Fruit fly (Drosophila melanogaster) whole organism, embryonic: Measurements from ENCODE around the gene CG13622.

Source experiments
- ATbp ChIP-seq: fragments of 200-800 bp; sonication (Bioruptor generic); optimal IDR thresholded peaks from 2 replicates; lab custom pipeline; 2017; ENCODE audit warnings: missing biosample characterization, mild to moderate bottlenecking, missing genetic modification characterization, missing genetic modification reagents
- Ada2b ChIP-seq: fragments of 200-800 bp; sonication (Bioruptor generic); IDR thresholded peaks from 2 replicates; pipeline ENCODE4 v1.3.6; 2022; ENCODE audit warnings: missing biosample characterization, missing genetic modification characterization
- BEAF-32 ChIP-seq: fragments of 200-800 bp; sonication (Bioruptor generic); optimal IDR thresholded peaks from 3 replicates; lab custom pipeline; 2017; ENCODE audit warnings: missing biosample characterization, missing genetic modification characterization, mild to moderate bottlenecking, moderate library complexity, missing genetic modification reagents
- CG10147 ChIP-seq: fragments of 200-800 bp; sonication (Bioruptor generic); optimal IDR thresholded peaks from 2 replicates; lab custom pipeline; 2019; ENCODE audit warnings: missing biosample characterization, mild to moderate bottlenecking, missing genetic modification characterization, moderate library complexity
- CG10209 ChIP-seq: fragments of 200-800 bp; sonication (Bioruptor generic); optimal IDR thresholded peaks from 3 replicates; lab custom pipeline; 2017; ENCODE audit warnings: missing biosample characterization, mild to moderate bottlenecking, missing genetic modification characterization, missing genetic modification reagents
- CG11093 ChIP-seq: fragments of 200-800 bp; sonication (Bioruptor generic); IDR thresholded peaks from 3 replicates; pipeline ENCODE4 v1.3.6; 2022; ENCODE audit warnings: missing biosample characterization, missing genetic modification characterization
- CG13775 ChIP-seq: fragments of 200-800 bp; sonication (Bioruptor generic); optimal IDR thresholded peaks from 3 replicates; lab custom pipeline; 2017; ENCODE audit warnings: missing biosample characterization, mild to moderate bottlenecking, missing genetic modification characterization
- CG15601 ChIP-seq: fragments of 200-800 bp; sonication (Bioruptor generic); optimal IDR thresholded peaks from 3 replicates; lab custom pipeline; 2019; ENCODE audit warnings: missing biosample characterization, mild to moderate bottlenecking, missing genetic modification characterization, moderate library complexity
- CG17385 ChIP-seq: fragments of 200-800 bp; sonication (Bioruptor generic); optimal IDR thresholded peaks from 3 replicates; lab custom pipeline; 2018; ENCODE audit warnings: missing biosample characterization, mild to moderate bottlenecking, missing genetic modification characterization
- CG2120 ChIP-seq: fragments of 200-800 bp; sonication (Bioruptor generic); optimal IDR thresholded peaks from 3 replicates; lab custom pipeline; 2016; ENCODE audit warnings: missing biosample characterization, missing genetic modification characterization
- CG30020 ChIP-seq: fragments of 200-800 bp; optimal IDR thresholded peaks from 2 replicates; lab custom pipeline; 2019; ENCODE audit warnings: missing biosample characterization, mild to moderate bottlenecking, missing genetic modification characterization, moderate library complexity
- CG4730 ChIP-seq: fragments of 200-800 bp; sonication (Bioruptor generic); IDR thresholded peaks from 2 replicates; pipeline ENCODE4 v1.3.6; 2022; ENCODE audit warnings: missing biosample characterization, missing genetic modification characterization
- CG6272 ChIP-seq: fragments of 200-800 bp; sonication (Bioruptor generic); IDR thresholded peaks from 2 replicates; pipeline ENCODE4 v1.3.6; 2022; ENCODE audit warnings: missing biosample characterization, missing genetic modification characterization
- CG7372 ChIP-seq: fragments of 200-800 bp; sonication (Bioruptor generic); IDR thresholded peaks from 2 replicates; pipeline ENCODE4 v1.3.6; 2022; ENCODE audit warnings: missing biosample characterization, missing genetic modification characterization
- CG8388 ChIP-seq: fragments of 200-800 bp; sonication (Bioruptor generic); optimal IDR thresholded peaks from 2 replicates; lab custom pipeline; 2019; ENCODE audit warnings: missing biosample characterization, mild to moderate bottlenecking, missing genetic modification characterization, moderate library complexity
- CG8478 ChIP-seq: fragments of >200 bp; optimal IDR thresholded peaks from 2 replicates; lab custom pipeline; 2018
- CTCF ChIP-seq: fragments of 200-800 bp; sonication (Bioruptor generic); optimal IDR thresholded peaks from 2 replicates; lab custom pipeline; 2017; ENCODE audit warnings: missing biosample characterization, mild to moderate bottlenecking, missing genetic modification characterization, moderate library complexity
- Drgx ChIP-seq: fragments of 200-800 bp; sonication (Bioruptor generic); IDR thresholded peaks from 2 replicates; pipeline ENCODE4 v1.3.6; 2022; ENCODE audit warnings: missing biosample characterization, missing genetic modification characterization
- Ets65A ChIP-seq: fragments of 200-800 bp; sonication (Bioruptor generic); peaks from one replicate; lab custom pipeline; 2016; ENCODE audit warnings: missing biosample characterization, missing genetic modification characterization
- Ets97D ChIP-seq: fragments of 200-800 bp; sonication (Bioruptor generic); optimal IDR thresholded peaks from 3 replicates; lab custom pipeline; 2016; ENCODE audit warnings: missing biosample characterization, missing genetic modification characterization
- Fer2 ChIP-seq: fragments of 200-800 bp; sonication (Bioruptor generic); optimal IDR thresholded peaks from 2 replicates; lab custom pipeline; 2018; ENCODE audit warnings: missing biosample characterization, mild to moderate bottlenecking, missing genetic modification characterization, moderate library complexity
- Gug ChIP-seq: fragments of 200-800 bp; sonication (Bioruptor generic); IDR thresholded peaks from 4 replicates; pipeline ENCODE4 v1.3.6; 2022; ENCODE audit warnings: missing biosample characterization, missing genetic modification characterization
- HmgZ ChIP-seq: fragments of 200-800 bp; sonication (Bioruptor generic); optimal IDR thresholded peaks from 2 replicates; lab custom pipeline; 2018; ENCODE audit warnings: missing biosample characterization, mild to moderate bottlenecking, missing genetic modification characterization
- Hmr ChIP-seq: fragments of 200-800 bp; sonication (Bioruptor generic); optimal IDR thresholded peaks from 3 replicates; lab custom pipeline; 2017; ENCODE audit warnings: mild to moderate bottlenecking, missing biosample characterization, missing genetic modification reagents, missing genetic modification characterization
- Hr51 ChIP-seq, 2 experiments: fragments of 200-800 bp; sonication (Bioruptor generic); optimal IDR thresholded peaks; 2 replicates in 1 of 2; 3 replicates in 1 of 2; lab custom pipeline; 2016 to 2018; ENCODE audit warnings: missing biosample characterization in 2 of 2, missing genetic modification characterization in 2 of 2, mild to moderate bottlenecking in 1 of 2, moderate library complexity in 1 of 2
- Lhr ChIP-seq: fragments of 200-800 bp; sonication (Bioruptor generic); optimal IDR thresholded peaks from 3 replicates; lab custom pipeline; 2017; ENCODE audit warnings: mild to moderate bottlenecking, missing biosample characterization, missing genetic modification reagents, missing genetic modification characterization
- Lpt ChIP-seq: fragments of >200 bp; optimal IDR thresholded peaks from 2 replicates; lab custom pipeline; 2018; ENCODE audit warnings: missing biosample characterization, missing genetic modification characterization
- MBD-R2 ChIP-seq: fragments of 200-800 bp; sonication (Bioruptor generic); IDR thresholded peaks from 2 replicates; pipeline ENCODE4 v1.3.6; 2022; ENCODE audit warnings: missing biosample characterization, missing genetic modification characterization
- Myb ChIP-seq: fragments of 200-800 bp; sonication (Bioruptor generic); optimal IDR thresholded peaks from 2 replicates; lab custom pipeline; 2016; ENCODE audit warnings: missing biosample characterization, missing genetic modification characterization
- NFAT ChIP-seq: fragments of 200-800 bp; sonication (Bioruptor generic); IDR thresholded peaks from 2 replicates; pipeline ENCODE4 v1.3.6; 2022; ENCODE audit warnings: missing biosample characterization, missing genetic modification characterization
- Nf-YC ChIP-seq: fragments of 200-800 bp; optimal IDR thresholded peaks from 3 replicates; lab custom pipeline; 2019; ENCODE audit warnings: missing biosample characterization, mild to moderate bottlenecking, missing genetic modification characterization, moderate library complexity
- Ptx1 ChIP-seq: fragments of 200-800 bp; sonication (Bioruptor generic); IDR thresholded peaks from 2 replicates; pipeline ENCODE4 v1.3.6; 2022; ENCODE audit warnings: missing biosample characterization, missing genetic modification characterization
- Rfx ChIP-seq: fragments of 200-800 bp; sonication (Bioruptor generic); IDR thresholded peaks from 2 replicates; pipeline ENCODE4 v1.3.6; 2022; ENCODE audit warnings: missing biosample characterization, missing genetic modification characterization
- Sox102F ChIP-seq: fragments of 200-800 bp; sonication (Bioruptor generic); optimal IDR thresholded peaks from 2 replicates; lab custom pipeline; 2018; ENCODE audit warnings: missing biosample characterization, mild to moderate bottlenecking, missing genetic modification characterization, moderate library complexity
- YL-1 ChIP-seq: fragments of 200-800 bp; sonication (Bioruptor generic); optimal IDR thresholded peaks from 3 replicates; lab custom pipeline; 2017; ENCODE audit warnings: missing biosample characterization, mild to moderate bottlenecking, missing genetic modification characterization
- ac ChIP-seq: fragments of 200-800 bp; sonication (Bioruptor generic); optimal IDR thresholded peaks from 3 replicates; lab custom pipeline; 2017; ENCODE audit warnings: missing biosample characterization, mild to moderate bottlenecking, missing genetic modification characterization
- amos ChIP-seq: fragments of 200-800 bp; sonication (Bioruptor generic); IDR thresholded peaks from 2 replicates; pipeline ENCODE4 v1.3.6; 2022; ENCODE audit warnings: missing biosample characterization, missing genetic modification characterization; ENCODE audit not compliant: partially characterized antibody
- ap ChIP-seq: fragments of 200-800 bp; sonication (Bioruptor generic); IDR thresholded peaks from 2 replicates; pipeline ENCODE4 v1.3.6; 2022; ENCODE audit warnings: missing biosample characterization, missing genetic modification characterization
- ase ChIP-seq: fragments of 200-800 bp; sonication (Bioruptor generic); IDR thresholded peaks from 3 replicates; pipeline ENCODE4 v1.3.6; 2022; ENCODE audit warnings: missing biosample characterization, missing genetic modification characterization
- bcd ChIP-seq: fragments of 200-800 bp; sonication (Bioruptor generic); optimal IDR thresholded peaks from 2 replicates; lab custom pipeline; 2017; ENCODE audit warnings: missing biosample characterization, mild to moderate bottlenecking, missing genetic modification characterization
- dpn ChIP-seq, 2 experiments: fragments of 200-800 bp; sonication (Bioruptor generic); optimal IDR thresholded peaks; 3 replicates each; lab custom pipeline; 2016; ENCODE audit warnings: missing biosample characterization in 2 of 2, missing genetic modification characterization in 2 of 2
- emc ChIP-seq: fragments of 200-800 bp; sonication (Bioruptor generic); optimal IDR thresholded peaks from 2 replicates; lab custom pipeline; 2016; ENCODE audit warnings: missing biosample characterization, missing genetic modification characterization
- fd102C ChIP-seq: fragments of 200-800 bp; sonication (Bioruptor generic); optimal IDR thresholded peaks from 2 replicates; lab custom pipeline; 2018; ENCODE audit warnings: missing biosample characterization, mild to moderate bottlenecking, missing genetic modification characterization, moderate library complexity
- gce ChIP-seq: fragments of 200-800 bp; sonication (Bioruptor generic); IDR thresholded peaks from 3 replicates; pipeline ENCODE4 v1.3.6; 2022; ENCODE audit warnings: missing biosample characterization, missing genetic modification characterization
- hbn ChIP-seq: fragments of 200-800 bp; sonication (Bioruptor generic); IDR thresholded peaks from 2 replicates; pipeline ENCODE4 v1.3.6; 2022; ENCODE audit warnings: missing biosample characterization, missing genetic modification characterization; ENCODE audit not compliant: partially characterized antibody
- hth ChIP-seq: fragments of >200 bp; optimal IDR thresholded peaks from 2 replicates; lab custom pipeline; 2017; ENCODE audit warnings: inconsistent platforms
- maf-S ChIP-seq: fragments of 200-800 bp; sonication (Bioruptor generic); optimal IDR thresholded peaks from 2 replicates; lab custom pipeline; 2016; ENCODE audit warnings: missing biosample characterization, missing genetic modification characterization
- peb ChIP-seq: fragments of 200-800 bp; sonication (Bioruptor generic); IDR thresholded peaks from 2 replicates; pipeline ENCODE4 v1.3.6; 2022; ENCODE audit warnings: missing biosample characterization, missing genetic modification characterization
- pho ChIP-seq: fragments of 200-800 bp; sonication (Bioruptor generic); optimal IDR thresholded peaks from 2 replicates; lab custom pipeline; 2016; ENCODE audit warnings: missing biosample characterization, missing genetic modification characterization
- pnt ChIP-seq: fragments of 200-800 bp; sonication (Bioruptor generic); optimal IDR thresholded peaks from 3 replicates; lab custom pipeline; 2016; ENCODE audit warnings: missing biosample characterization, missing genetic modification characterization
- sd ChIP-seq: fragments of 200-800 bp; sonication (Bioruptor generic); optimal IDR thresholded peaks from 3 replicates; lab custom pipeline; 2018; ENCODE audit warnings: missing biosample characterization, mild to moderate bottlenecking, missing genetic modification characterization, moderate library complexity
- sisA ChIP-seq: fragments of 200-800 bp; sonication (Bioruptor generic); IDR thresholded peaks from 2 replicates; pipeline ENCODE4 v1.3.6; 2022; ENCODE audit warnings: missing biosample characterization, missing genetic modification characterization

Gene CG13622

dm6 chr3R:24572540-24573043 is 49.1 kb upstream of the CG13622 start (continued):
- TF ChIP-seq Ptx1 = peak; percentile 98
- peak; percentile 80 for TF ChIP-seq Myb (GFP tag; lab: Kevin White, UChicago)
- TF ChIP-seq Ets97D (GFP tag; lab: Kevin White, UChicago) = peak; percentile 88
- TF ChIP-seq Fer2 = peak; percentile 96
- peak; percentile 97 to 98 for TF ChIP-seq dpn (GFP tag; optimal IDR thresholded peaks at IDR 0.05; lab: Kevin White, UChicago)
- peak; percentile 3 for TF ChIP-seq fd102C (GFP tag; lab: Kevin White, UChicago)
- peak; percentile 97 for TF ChIP-seq bcd (GFP tag; lab: Kevin White, UChicago)
- TF ChIP-seq CG11093 = peak; percentile 95
- TF ChIP-seq Drgx (GFP tag; lab: Robert Waterston, UW) = peak; percentile 99
- TF ChIP-seq sisA = peak; percentile 97
- TF ChIP-seq amos (GFP tag; lab: Robert Waterston, UW) = no peak; the same call in 1 of the 2 replicates
- TF ChIP-seq CG6272 (GFP tag; lab: Robert Waterston, UW) = peak; percentile 95
- TF ChIP-seq pnt = peak; percentile 93
- TF ChIP-seq CG30020 (tag; lab: Kevin White, UChicago) = peak; percentile 77
- TF ChIP-seq ase (GFP tag; lab: Robert Waterston, UW) = peak; percentile 98
- TF ChIP-seq CG8388 (GFP tag; lab: Kevin White, UChicago) = peak; percentile 96
- peak; percentile 96 for TF ChIP-seq maf-S (GFP tag; lab: Kevin White, UChicago)
- TF ChIP-seq Sox102F = peak; percentile 98
- peak; percentile 99 for TF ChIP-seq CG2120 (GFP tag; lab: Kevin White, UChicago)
- no peak for TF ChIP-seq Lpt
- TF ChIP-seq Nf-YC = peak; percentile 90
- TF ChIP-seq ATbp = peak; percentile 98
- peak; percentile 86 for TF ChIP-seq Lhr (GFP tag; lab: Kevin White, UChicago)
- TF ChIP-seq Hr51 (GFP tag; optimal IDR thresholded peaks at IDR 0.05; lab: Kevin White, UChicago) = peak; percentile 95 to 98
- TF ChIP-seq CG10209 = peak; percentile 97
- TF ChIP-seq pho (GFP tag; lab: Kevin White, UChicago) = peak; percentile 97
- TF ChIP-seq sd (tag; lab: Kevin White, UChicago) = peak; percentile 89
- peak; percentile 13 for TF ChIP-seq BEAF-32 (GFP tag; lab: Kevin White, UChicago)
- TF ChIP-seq CG17385 (GFP tag; lab: Kevin White, UChicago) = peak; percentile 97
- TF ChIP-seq Rfx (GFP tag; lab: Robert Waterston, UW) = peak; percentile 99
- TF ChIP-seq CG15601 = peak; percentile 96
- no peak for TF ChIP-seq hth (lab: Kevin White, UChicago)
- peak; percentile 95 for TF ChIP-seq CG13775 (GFP tag; lab: Kevin White, UChicago)
- peak; percentile 69 for TF ChIP-seq CTCF
- TF ChIP-seq emc (GFP tag; lab: Kevin White, UChicago) = peak; percentile 85
- peak; percentile 98 for TF ChIP-seq Ada2b (GFP tag; lab: Robert Waterston, UW)
- peak; percentile 99 for TF ChIP-seq Hmr (GFP tag; lab: Kevin White, UChicago)
- peak; percentile 99 for TF ChIP-seq HmgZ (tag; lab: Kevin White, UChicago)
- peak; percentile 99 for TF ChIP-seq Ets65A (GFP tag; lab: Kevin White, UChicago)
- peak; percentile 95 for TF ChIP-seq YL-1
- peak; percentile 94 for TF ChIP-seq peb (GFP tag; lab: Robert Waterston, UW)
- peak; percentile 98 for TF ChIP-seq ap
- peak; percentile 59 for TF ChIP-seq ac
- peak; percentile 99 for TF ChIP-seq NFAT (GFP tag; lab: Robert Waterston, UW)
- peak; percentile 98 for TF ChIP-seq CG4730
- peak; percentile 94 for TF ChIP-seq Gug (GFP tag; lab: Robert Waterston, UW)
- TF ChIP-seq CG8478 = no peak
- no peak for TF ChIP-seq hbn (GFP tag; lab: Robert Waterston, UW)
- peak; percentile 99 for TF ChIP-seq gce
- TF ChIP-seq CG7372 = peak; percentile 96
- peak; percentile 95 for TF ChIP-seq CG10147 (GFP tag; lab: Kevin White, UChicago)
- peak; percentile 99 for TF ChIP-seq MBD-R2
